Worm (Caenorhabditis elegans) whole organism, L3 larva: ENCODE results near the gene egl-6.

Experiments
- R02D3.7 ChIP-seq: fragments of 150-350 bp; optimal IDR thresholded peaks from 2 replicates; lab custom pipeline; 2014; ENCODE audit warnings: missing biosample characterization, missing genetic modification characterization
- aly-2 ChIP-seq: fragments of 150-350 bp; optimal IDR thresholded peaks from 2 replicates; lab custom pipeline; 2014; ENCODE audit warnings: missing biosample characterization, missing genetic modification characterization
- ama-1 ChIP-seq: fragments of 150-350 bp; optimal IDR thresholded peaks from 2 replicates; lab custom pipeline; 2018
- ceh-16 ChIP-seq: sonication (generic microtip); optimal IDR thresholded peaks from 2 replicates; lab custom pipeline; 2017; ENCODE audit warnings: missing biosample characterization, missing genetic modification characterization
- ceh-9 ChIP-seq: sonication (generic microtip); optimal IDR thresholded peaks from 2 replicates; lab custom pipeline; 2018; ENCODE audit warnings: missing biosample characterization, missing genetic modification characterization
- egl-27 ChIP-seq: sonication (generic microtip); optimal IDR thresholded peaks from 4 replicates; lab custom pipeline; 2017; ENCODE audit warnings: missing biosample characterization, missing genetic modification reagents, missing genetic modification characterization
- egl-5 ChIP-seq: fragments of 150-350 bp; optimal IDR thresholded peaks from 2 replicates; lab custom pipeline; 2017; ENCODE audit warnings: missing biosample characterization, missing genetic modification reagents, missing genetic modification characterization, inconsistent platforms
- elt-1 ChIP-seq: fragments of 150-350 bp; optimal IDR thresholded peaks from 2 replicates; lab custom pipeline; 2014; ENCODE audit warnings: missing biosample characterization, missing genetic modification characterization
- elt-3 ChIP-seq, 3 experiments: fragments of 150-350 bp in 1 of 3; sonication (generic microtip) in 2 of 3; optimal IDR thresholded peaks; 2 replicates in 2 of 3; 4 replicates in 1 of 3; lab custom pipeline; 2014 to 2017; ENCODE audit warnings: missing biosample characterization in 3 of 3, missing genetic modification characterization in 3 of 3
- eor-1 ChIP-seq, 2 experiments: fragments of 150-350 bp; optimal IDR thresholded peaks; 2 replicates each; lab custom pipeline; 2014 to 2018; ENCODE audit warnings: missing biosample characterization in 2 of 2, missing genetic modification characterization in 2 of 2
- fkh-10 ChIP-seq: sonication (generic microtip); optimal IDR thresholded peaks from 2 replicates; lab custom pipeline; 2017; ENCODE audit warnings: missing biosample characterization, missing genetic modification reagents, missing genetic modification characterization
- fos-1 ChIP-seq: fragments of 150-350 bp; optimal IDR thresholded peaks from 2 replicates; lab custom pipeline; 2014; ENCODE audit warnings: missing biosample characterization, missing genetic modification characterization
- hmg-11 ChIP-seq: sonication (generic microtip); optimal IDR thresholded peaks from 2 replicates; lab custom pipeline; 2016; ENCODE audit warnings: missing genetic modification characterization, missing compliant biosample characterization
- jun-1 ChIP-seq: fragments of 150-350 bp; optimal IDR thresholded peaks from 2 replicates; lab custom pipeline; 2014; ENCODE audit warnings: missing biosample characterization, missing genetic modification reagents, missing genetic modification characterization
- lin-15B ChIP-seq: fragments of 150-350 bp; optimal IDR thresholded peaks from 2 replicates; lab custom pipeline; 2014; ENCODE audit warnings: missing biosample characterization, missing genetic modification characterization
- lin-39 ChIP-seq: fragments of 150-350 bp; optimal IDR thresholded peaks from 2 replicates; lab custom pipeline; 2018; ENCODE audit warnings: missing biosample characterization, missing genetic modification reagents, missing genetic modification characterization
- lsy-12 ChIP-seq: sonication (generic microtip); optimal IDR thresholded peaks from 2 replicates; lab custom pipeline; 2016; ENCODE audit warnings: mild to moderate bottlenecking, missing genetic modification characterization, missing compliant biosample characterization
- mdl-1 ChIP-seq: fragments of 150-350 bp; optimal IDR thresholded peaks from 2 replicates; lab custom pipeline; 2014; ENCODE audit warnings: missing biosample characterization, missing genetic modification characterization
- nhr-12 ChIP-seq: fragments of 150-350 bp; optimal IDR thresholded peaks from 2 replicates; lab custom pipeline; 2014; ENCODE audit warnings: missing biosample characterization, missing genetic modification characterization
- nhr-23 ChIP-seq: fragments of 150-350 bp; optimal IDR thresholded peaks from 2 replicates; lab custom pipeline; 2014; ENCODE audit warnings: missing biosample characterization, missing genetic modification reagents, missing genetic modification characterization
- nhr-237 ChIP-seq: fragments of 150-350 bp; optimal IDR thresholded peaks from 2 replicates; lab custom pipeline; 2014; ENCODE audit warnings: missing biosample characterization, missing genetic modification characterization
- nhr-25 ChIP-seq: sonication (generic microtip); optimal IDR thresholded peaks from 2 replicates; lab custom pipeline; 2017; ENCODE audit warnings: missing biosample characterization, missing genetic modification characterization
- nhr-28 ChIP-seq: fragments of 150-350 bp; optimal IDR thresholded peaks from 2 replicates; lab custom pipeline; 2014; ENCODE audit warnings: missing biosample characterization, missing genetic modification characterization
- nhr-43 ChIP-seq: sonication (generic microtip); optimal IDR thresholded peaks from 2 replicates; lab custom pipeline; 2016; ENCODE audit warnings: mild to moderate bottlenecking, missing genetic modification characterization, missing compliant biosample characterization; ENCODE audit not compliant: poor library complexity, severe bottlenecking
- nhr-67 ChIP-seq: fragments of 150-350 bp; optimal IDR thresholded peaks from 2 replicates; lab custom pipeline; 2014; ENCODE audit warnings: missing biosample characterization, missing genetic modification characterization
- nhr-76 ChIP-seq: fragments of 150-350 bp; sonication (generic microtip); optimal IDR thresholded peaks from 5 replicates; lab custom pipeline; 2014; ENCODE audit warnings: missing biosample characterization, missing genetic modification characterization
- nhr-77 ChIP-seq: fragments of 150-350 bp; optimal IDR thresholded peaks from 2 replicates; lab custom pipeline; 2014; ENCODE audit warnings: missing biosample characterization, missing genetic modification characterization
- pha-4 ChIP-seq: fragments of 150-350 bp; optimal IDR thresholded peaks from 2 replicates; lab custom pipeline; 2014; ENCODE audit warnings: missing biosample characterization, missing genetic modification reagents, missing genetic modification characterization
- pqm-1 ChIP-seq: fragments of 150-350 bp; optimal IDR thresholded peaks from 2 replicates; lab custom pipeline; 2017; ENCODE audit warnings: missing biosample characterization, missing genetic modification characterization, inconsistent platforms
- skn-1 ChIP-seq: fragments of 150-350 bp; optimal IDR thresholded peaks from 2 replicates; lab custom pipeline; 2014; ENCODE audit warnings: missing biosample characterization, missing genetic modification characterization
- snpc-4 ChIP-seq: fragments of 150-350 bp; optimal IDR thresholded peaks from 2 replicates; lab custom pipeline; 2014; ENCODE audit warnings: missing biosample characterization, missing genetic modification characterization
- tbx-2 ChIP-seq: sonication (generic microtip); optimal IDR thresholded peaks from 2 replicates; lab custom pipeline; 2016; ENCODE audit warnings: mild to moderate bottlenecking, missing genetic modification characterization, missing compliant biosample characterization
- unc-39 ChIP-seq: sonication (generic microtip); optimal IDR thresholded peaks from 4 replicates; lab custom pipeline; 2017; ENCODE audit warnings: missing biosample characterization, missing genetic modification characterization
- unc-62 ChIP-seq: fragments of 150-350 bp; sonication (generic microtip); optimal IDR thresholded peaks from 4 replicates; lab custom pipeline; 2014; ENCODE audit warnings: missing biosample characterization, missing genetic modification reagents, missing genetic modification characterization
- ztf-11 ChIP-seq: fragments of 150-350 bp; optimal IDR thresholded peaks from 2 replicates; lab custom pipeline; 2014; ENCODE audit warnings: missing biosample characterization, missing genetic modification characterization
- ztf-4 ChIP-seq: fragments of 150-350 bp; optimal IDR thresholded peaks from 2 replicates; lab custom pipeline; 2014; ENCODE audit warnings: missing biosample characterization, missing genetic modification characterization

The egl-6 gene

DNA sequence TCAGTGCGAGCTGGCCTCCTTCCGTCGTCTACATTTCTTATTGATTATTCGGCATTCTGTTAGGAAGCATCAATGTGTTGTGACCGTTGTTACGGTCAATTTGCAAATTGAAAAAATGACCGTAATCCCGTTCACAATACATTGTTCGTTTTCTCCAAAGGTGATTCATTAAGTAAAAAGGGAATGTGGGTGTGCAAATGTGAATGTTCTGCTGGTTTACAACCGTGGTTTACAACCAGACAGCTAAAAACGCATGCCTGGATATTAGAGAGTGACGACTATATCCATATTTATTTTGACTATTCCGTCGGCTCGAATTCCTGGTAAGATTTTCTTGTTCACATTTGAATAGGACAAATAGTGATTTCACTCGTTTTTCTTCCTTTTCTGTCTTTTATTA lies 11.8 kb upstream of the egl-6 start, which contains the start of gene capa-1:
Gene capa-1, plus strand, starts transcription at position 301 of the 400 bp plus-strand sequence.
- TF ChIP-seq nhr-28: no peak
- no peak for TF ChIP-seq fos-1 (tag; lab: Kevin White, UChicago)
- TF ChIP-seq nhr-23: no peak
- no peak for TF ChIP-seq eor-1 (tag; optimal IDR thresholded peaks at IDR 0.05; lab: Kevin White, UChicago)
- no peak for TF ChIP-seq jun-1 (tag; lab: Kevin White, UChicago)
- no peak for TF ChIP-seq elt-1 (tag; lab: Kevin White, UChicago)
- TF ChIP-seq nhr-12 (tag; lab: Kevin White, UChicago): no peak
- TF ChIP-seq aly-2 (tag; lab: Kevin White, UChicago): no peak
- TF ChIP-seq ama-1 (lab: Kevin White, UChicago): no peak
- TF ChIP-seq tbx-2 (tag; lab: Kevin White, UChicago): no peak
- TF ChIP-seq pqm-1 (tag; lab: Kevin White, UChicago): no peak

DNA sequence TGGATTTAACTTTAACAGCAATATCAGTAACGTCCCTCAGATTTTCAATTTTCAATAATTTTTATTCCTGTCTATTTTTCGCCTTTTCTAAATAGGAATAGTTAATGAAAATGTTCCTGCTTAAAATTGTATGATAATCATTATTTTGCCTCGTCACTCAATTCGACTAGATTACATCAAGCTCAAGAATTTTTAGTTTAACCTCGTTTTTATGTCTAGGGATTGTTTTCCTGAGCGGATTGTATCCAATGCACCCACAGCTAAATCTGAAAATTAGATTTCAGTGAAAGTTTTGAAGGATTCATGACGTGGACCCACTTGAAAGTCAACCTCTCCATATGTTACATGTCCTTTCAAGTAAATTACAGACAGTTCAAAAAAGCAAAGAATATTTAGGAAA lies 7.2 kb upstream of the egl-6 start:
- no peak for TF ChIP-seq fkh-10 (GFP tag; lab: Kevin White, UChicago)
- no peak for TF ChIP-seq hmg-11 (tag; lab: Kevin White, UChicago)
- no peak for TF ChIP-seq nhr-237 (tag; lab: Kevin White, UChicago)
- TF ChIP-seq tbx-2 (tag; lab: Kevin White, UChicago): no peak
- no peak for TF ChIP-seq ztf-4 (tag; lab: Kevin White, UChicago)
- no peak for TF ChIP-seq nhr-76 (tag; lab: Kevin White, UChicago)
- TF ChIP-seq nhr-77 (tag; lab: Kevin White, UChicago): no peak
- no peak for TF ChIP-seq nhr-43
- TF ChIP-seq pha-4 (tag; lab: Kevin White, UChicago): no peak
- no peak for TF ChIP-seq lin-15B (tag; lab: Kevin White, UChicago)
- TF ChIP-seq nhr-25 (tag; lab: Kevin White, UChicago): no peak
- TF ChIP-seq ceh-16 (tag; lab: Kevin White, UChicago): no peak
- TF ChIP-seq mdl-1 (tag; lab: Kevin White, UChicago): no peak
- no peak for TF ChIP-seq ceh-9 (tag; lab: Kevin White, UChicago)
- TF ChIP-seq elt-3 (tag; optimal IDR thresholded peaks at IDR 0.05; lab: Kevin White, UChicago): no peak

DNA sequence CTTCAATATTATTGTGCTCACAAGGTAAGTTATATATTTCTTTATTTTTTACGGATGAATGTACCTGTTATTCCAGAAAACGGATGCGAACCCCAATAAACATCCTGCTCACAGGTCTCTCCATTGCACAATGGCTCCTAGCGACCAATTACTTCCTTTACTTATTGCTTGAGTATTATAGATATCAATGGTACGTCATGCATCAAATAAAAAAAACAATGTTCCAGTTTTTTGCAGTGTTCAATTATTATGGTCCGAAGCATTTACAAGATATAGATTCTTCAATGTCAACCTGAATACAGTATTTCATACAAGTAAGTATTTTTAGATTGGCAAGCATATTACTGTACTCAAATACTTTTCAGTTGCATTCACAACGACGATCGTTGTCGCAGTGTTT lies 2.0 kb downstream of the egl-6 start:
- TF ChIP-seq egl-5 (tag; lab: Kevin White, UChicago) (no peak), elt-3 (tag; optimal IDR thresholded peaks at IDR 0.05; lab: Kevin White, UChicago) (no peak), nhr-77 (tag; lab: Kevin White, UChicago) (no peak), nhr-237 (tag; lab: Kevin White, UChicago) (no peak), aly-2 (tag; lab: Kevin White, UChicago) (no peak), nhr-23 (no peak), eor-1 (tag; optimal IDR thresholded peaks at IDR 0.05; lab: Kevin White, UChicago) (no peak), ceh-16 (tag; lab: Kevin White, UChicago) (no peak), lin-39 (tag; lab: Kevin White, UChicago) (no peak), ztf-11 (tag; lab: Kevin White, UChicago) (no peak), tbx-2 (tag; lab: Kevin White, UChicago) (no peak), nhr-67 (no peak), jun-1 (tag; lab: Kevin White, UChicago) (no peak), nhr-28 (no peak), unc-39 (tag; lab: Kevin White, UChicago) (no peak), R02D3.7 (tag; lab: Kevin White, UChicago) (no peak), snpc-4 (no peak), egl-27 (tag; lab: Kevin White, UChicago) (no peak), nhr-25 (tag; lab: Kevin White, UChicago) (no peak), pha-4 (tag; lab: Kevin White, UChicago) (no peak)

DNA sequence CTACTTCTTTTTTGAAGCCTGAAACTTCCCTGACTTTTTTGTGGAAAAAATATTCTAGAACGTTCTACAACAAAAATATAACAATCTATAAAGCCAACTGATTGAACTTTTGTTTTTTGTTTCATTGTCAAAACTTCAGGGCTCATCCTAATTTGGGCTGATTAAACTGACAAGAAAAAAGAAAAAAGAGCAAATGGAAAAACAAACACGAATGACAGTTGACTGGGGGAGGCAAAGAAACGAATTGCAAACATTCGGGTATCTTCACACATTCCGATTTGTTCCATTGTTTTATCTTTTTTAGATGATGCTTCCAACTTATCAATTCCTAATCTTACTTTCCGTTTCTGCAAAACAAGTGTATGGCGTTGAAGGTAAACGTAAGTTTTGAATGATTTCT lies 4.6 kb downstream of the egl-6 start, which contains the start of gene C46F4.3:
Gene C46F4.3, plus strand, starts transcription at position 301 of the 400 bp plus-strand sequence.
- no peak for TF ChIP-seq skn-1 (tag; lab: Kevin White, UChicago)
- no peak for TF ChIP-seq lsy-12
- TF ChIP-seq unc-62: no peak
- no peak for TF ChIP-seq pha-4 (tag; lab: Kevin White, UChicago)
- no peak for TF ChIP-seq jun-1 (tag; lab: Kevin White, UChicago)
